Fruit fly (Drosophila melanogaster): ENCODE data around the gene Ca-alpha1T.

The Ca-alpha1T gene

DNA sequence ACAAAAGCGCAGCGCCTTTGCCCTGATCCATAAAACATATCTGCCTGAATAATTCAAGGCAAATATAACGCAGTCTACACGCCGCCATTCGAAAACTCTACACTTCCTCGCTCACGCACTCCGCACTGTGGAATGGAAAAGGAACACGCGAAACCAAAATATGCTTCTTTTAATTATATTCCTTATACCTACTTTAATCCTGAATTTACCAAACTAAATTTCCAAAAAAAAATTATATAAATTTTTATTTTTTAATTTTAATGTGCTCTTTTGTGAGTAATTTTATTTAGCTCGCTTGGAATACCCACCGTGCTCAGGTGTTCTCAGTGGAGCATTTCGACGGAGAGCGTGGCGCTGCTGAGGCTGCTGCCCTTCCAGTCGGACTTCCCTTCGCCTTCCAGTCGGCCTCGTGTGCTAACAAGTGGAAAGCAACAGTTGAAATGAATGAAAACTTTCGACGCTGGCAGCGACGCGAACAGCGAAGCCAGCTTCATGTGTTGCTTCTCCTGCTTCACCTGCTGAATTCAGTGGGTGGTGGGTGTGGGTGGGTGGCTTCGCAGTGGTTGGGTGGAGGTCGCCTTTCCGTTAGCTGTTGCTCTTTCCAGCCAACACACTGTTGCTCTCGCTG is 1.0 kb upstream of the Ca-alpha1T start (continued):
- TF ChIP-seq Doc2 (GFP tag; IDR thresholded peaks at IDR 0.05) (peak; percentile 51; the same call in 1 of the 2 replicates), D19A (tag; optimal IDR thresholded peaks at IDR 0.05) (peak; percentile 68), Xrp1 (GFP tag; IDR thresholded peaks at IDR 0.05) (peak; percentile 90), GATAe (GFP tag; conservative IDR thresholded peaks at IDR 0.05) (peak; percentile 34; the same call in 1 of the 2 replicates), Scr (GFP tag; IDR thresholded peaks at IDR 0.05; ENCODE audit: partially characterized antibody) (no peak), Hr51 (GFP tag; optimal IDR thresholded peaks at IDR 0.05) (peak; percentile 36 to 89), kni (GFP tag; optimal IDR thresholded peaks at IDR 0.05) (no peak), Lhr (GFP tag; optimal IDR thresholded peaks at IDR 0.05) (no peak), Camta (GFP tag; optimal IDR thresholded peaks at IDR 0.05) (no peak), vfl (GFP tag; optimal IDR thresholded peaks at IDR 0.05) (peak; percentile 20), CG12071 (GFP tag; optimal IDR thresholded peaks at IDR 0.05) (peak; percentile 24), Kr (GFP tag; optimal IDR thresholded peaks at IDR 0.05) (no peak), CG8281 (tag; optimal IDR thresholded peaks at IDR 0.05) (peak; percentile 57), Vsx1 (GFP tag; optimal IDR thresholded peaks at IDR 0.05) (peak; percentile 28), Dbx (GFP tag; IDR thresholded peaks at IDR 0.05) (peak; percentile 90), pros (GFP tag; optimal IDR thresholded peaks at IDR 0.05) (no peak), vnd (GFP tag; IDR thresholded peaks at IDR 0.05; ENCODE audit: partially characterized antibody) (no peak), HLH3B (GFP tag; IDR thresholded peaks at IDR 0.05) (peak; percentile 91), zen (tag; optimal IDR thresholded peaks at IDR 0.05) (peak; percentile 2), ewg (GFP tag; optimal IDR thresholded peaks at IDR 0.05) (peak; percentile 70), CG3407 (GFP tag; optimal IDR thresholded peaks at IDR 0.05) (peak; percentile 48), CG15696 (tag; optimal IDR thresholded peaks at IDR 0.05) (no peak), Antp (GFP tag; optimal IDR thresholded peaks at IDR 0.05) (no peak), gsb (GFP tag; IDR thresholded peaks at IDR 0.05) (peak; percentile 72), CG6765 (GFP tag; optimal IDR thresholded peaks at IDR 0.05) (peak; percentile 45), CoRest (tag; optimal IDR thresholded peaks at IDR 0.05) (peak; percentile 82), CG8388 (GFP tag; optimal IDR thresholded peaks at IDR 0.05) (peak; percentile 74), crol (GFP tag; IDR thresholded peaks at IDR 0.05) (no peak), CG16815 (GFP tag; optimal IDR thresholded peaks at IDR 0.05) (peak; percentile 36), CHES-1-like (GFP tag; optimal IDR thresholded peaks at IDR 0.05) (no peak), gt (GFP tag; IDR thresholded peaks at IDR 0.05) (0 out of 2 replicates have a peak, but pooled peaks have one; percentile 53), CG10565 (GFP tag; optimal IDR thresholded peaks at IDR 0.05) (no peak), bowl (GFP tag; IDR thresholded peaks at IDR 0.05) (peak; percentile 79; the same call in 1 of the 2 replicates), CG16779 (GFP tag; IDR thresholded peaks at IDR 0.05) (peak; percentile 42; the same call in 1 of the 2 replicates), CG11560 (tag; IDR thresholded peaks at IDR 0.05) (peak; percentile 60), fd3F (GFP tag; optimal IDR thresholded peaks at IDR 0.05) (peak; percentile 78), CG12744 (GFP tag; optimal IDR thresholded peaks at IDR 0.05) (no peak), CG18619 (GFP tag; optimal IDR thresholded peaks at IDR 0.05) (peak; percentile 78), ac (GFP tag; optimal IDR thresholded peaks at IDR 0.05) (no peak), org-1 (GFP tag; optimal IDR thresholded peaks at IDR 0.05) (peak; percentile 76), CG13894 (tag; optimal IDR thresholded peaks at IDR 0.05) (peak; percentile 87), NfI (GFP tag; optimal IDR thresholded peaks at IDR 0.05) (peak; percentile 84), sug (tag; optimal IDR thresholded peaks at IDR 0.05) (peak; percentile 71), CG15269 (tag; optimal IDR thresholded peaks at IDR 0.05) (peak; percentile 86), rib (GFP tag; IDR thresholded peaks at IDR 0.05) (peak; percentile 73; the same call in 1 of the 2 replicates), CG11247 (GFP tag; IDR thresholded peaks at IDR 0.05) (peak; percentile 86), CG10462 (GFP tag; optimal IDR thresholded peaks at IDR 0.05) (peak; percentile 22), Tbp (GFP tag; optimal IDR thresholded peaks at IDR 0.05) (no peak), CrebB (tag; optimal IDR thresholded peaks at IDR 0.05) (peak; percentile 19)

Measured in whole organism, embryonic.